Fruit fly (Drosophila melanogaster) whole organism, embryonic: ENCODE data around the gene CG15282.
A peak's percentile ranks its signal among the peaks of the same experiment; 100 is the strongest.

Experiments used
- CG10543 ChIP-seq: fragments of 200-800 bp; sonication (Bioruptor generic); optimal IDR thresholded peaks from 3 replicates; lab custom pipeline; 2017; ENCODE audit warnings: missing biosample characterization, mild to moderate bottlenecking, missing genetic modification characterization, moderate library complexity
- CG10959 ChIP-seq: fragments of 200-800 bp; sonication (Bioruptor generic); IDR thresholded peaks from 2 replicates; pipeline ENCODE4 v1.3.6; 2022; ENCODE audit warnings: missing biosample characterization, missing genetic modification characterization
- CG11696 ChIP-seq: fragments of 200-800 bp; sonication (Bioruptor generic); IDR thresholded peaks from 2 replicates; pipeline ENCODE4 v1.3.6; 2022; ENCODE audit warnings: missing biosample characterization, missing genetic modification characterization
- CG12299 ChIP-seq: fragments of 200-800 bp; sonication (Bioruptor generic); optimal IDR thresholded peaks from 2 replicates; lab custom pipeline; 2018; ENCODE audit warnings: missing biosample characterization, mild to moderate bottlenecking, missing genetic modification characterization
- CG12744 ChIP-seq: fragments of 200-800 bp; sonication (Bioruptor generic); optimal IDR thresholded peaks from 2 replicates; lab custom pipeline; 2016; ENCODE audit warnings: missing biosample characterization, missing genetic modification characterization
- CG13123 ChIP-seq: fragments of 200-800 bp; sonication (Bioruptor generic); optimal IDR thresholded peaks from 2 replicates; lab custom pipeline; 2016; ENCODE audit warnings: missing biosample characterization, missing genetic modification characterization
- CG15073 ChIP-seq: fragments of 200-800 bp; sonication (Bioruptor generic); optimal IDR thresholded peaks from 2 replicates; lab custom pipeline; 2016; ENCODE audit warnings: missing biosample characterization, missing genetic modification characterization
- CG1647 ChIP-seq: fragments of 200-800 bp; sonication (Bioruptor generic); optimal IDR thresholded peaks from 3 replicates; lab custom pipeline; 2016; ENCODE audit warnings: missing biosample characterization, missing genetic modification characterization
- CG17385 ChIP-seq: fragments of 200-800 bp; sonication (Bioruptor generic); optimal IDR thresholded peaks from 3 replicates; lab custom pipeline; 2018; ENCODE audit warnings: missing biosample characterization, mild to moderate bottlenecking, missing genetic modification characterization
- CG17802 ChIP-seq: fragments of 200-800 bp; sonication (Bioruptor generic); optimal IDR thresholded peaks from 2 replicates; lab custom pipeline; 2018; ENCODE audit warnings: missing biosample characterization, mild to moderate bottlenecking, missing genetic modification characterization, moderate library complexity
- CG18599 ChIP-seq: fragments of 200-800 bp; sonication (Bioruptor generic); optimal IDR thresholded peaks from 3 replicates; lab custom pipeline; 2017; ENCODE audit warnings: missing biosample characterization, missing genetic modification characterization, mild to moderate bottlenecking, moderate library complexity, missing genetic modification reagents
- CG2889 ChIP-seq: fragments of 200-800 bp; sonication (Bioruptor generic); IDR thresholded peaks from 3 replicates; pipeline ENCODE4 v1.3.6; 2022; ENCODE audit warnings: missing biosample characterization, missing genetic modification characterization
- CG31365 ChIP-seq: fragments of 200-800 bp; sonication (Bioruptor generic); optimal IDR thresholded peaks from 2 replicates; lab custom pipeline; 2018; ENCODE audit warnings: missing biosample characterization, mild to moderate bottlenecking, missing genetic modification characterization
- CG34422 ChIP-seq: fragments of 200-800 bp; sonication (Bioruptor generic); IDR thresholded peaks from 3 replicates; pipeline ENCODE4 v1.3.6; 2022; ENCODE audit warnings: missing biosample characterization, missing genetic modification characterization
- CG3838 ChIP-seq: fragments of 200-800 bp; sonication (Bioruptor generic); optimal IDR thresholded peaks from 3 replicates; lab custom pipeline; 2016; ENCODE audit warnings: missing biosample characterization, missing genetic modification characterization
- CG4360 ChIP-seq: fragments of 200-800 bp; sonication (Bioruptor generic); IDR thresholded peaks from 2 replicates; pipeline ENCODE4 v1.3.6; 2022; ENCODE audit warnings: missing biosample characterization, missing genetic modification characterization
- CG5245 ChIP-seq: fragments of 200-800 bp; sonication (Bioruptor generic); optimal IDR thresholded peaks from 3 replicates; lab custom pipeline; 2016; ENCODE audit warnings: missing biosample characterization, missing genetic modification characterization
- CG6689 ChIP-seq: fragments of 200-800 bp; sonication (Bioruptor generic); IDR thresholded peaks from 2 replicates; pipeline ENCODE4 v1.3.6; 2022; ENCODE audit warnings: missing biosample characterization, missing genetic modification characterization
- CG7556 ChIP-seq: fragments of 200-800 bp; sonication (Bioruptor generic); optimal IDR thresholded peaks from 2 replicates; lab custom pipeline; 2017; ENCODE audit warnings: missing biosample characterization, mild to moderate bottlenecking, missing genetic modification characterization
- CG9437 ChIP-seq: fragments of 200-800 bp; sonication (Bioruptor generic); optimal IDR thresholded peaks from 2 replicates; lab custom pipeline; 2018; ENCODE audit warnings: missing biosample characterization, mild to moderate bottlenecking, missing genetic modification characterization
- CTCF ChIP-seq: fragments of 200-800 bp; sonication (Bioruptor generic); optimal IDR thresholded peaks from 2 replicates; lab custom pipeline; 2017; ENCODE audit warnings: missing biosample characterization, mild to moderate bottlenecking, missing genetic modification characterization, moderate library complexity
- Camta ChIP-seq: fragments of 200-800 bp; sonication (Bioruptor generic); optimal IDR thresholded peaks from 2 replicates; lab custom pipeline; 2016; ENCODE audit warnings: missing biosample characterization, missing genetic modification characterization
- CkIIα-i1 ChIP-seq: fragments of 200-800 bp; sonication (Bioruptor generic); IDR thresholded peaks from 2 replicates; pipeline ENCODE4 v1.3.6; 2022; ENCODE audit warnings: missing biosample characterization, missing genetic modification characterization
- CrebB ChIP-seq: fragments of 200-800 bp; sonication (Bioruptor generic); optimal IDR thresholded peaks from 3 replicates; lab custom pipeline; 2018; ENCODE audit warnings: missing biosample characterization, mild to moderate bottlenecking, missing genetic modification characterization
- Dbx ChIP-seq: fragments of 200-800 bp; sonication (Bioruptor generic); IDR thresholded peaks from 3 replicates; pipeline ENCODE4 v1.3.6; 2022; ENCODE audit warnings: missing biosample characterization, missing genetic modification characterization
- E2f1 ChIP-seq: fragments of 200-800 bp; sonication (Bioruptor generic); IDR thresholded peaks from 2 replicates; pipeline ENCODE4 v1.3.6; 2022; ENCODE audit warnings: missing biosample characterization, missing genetic modification characterization
- HLH54F ChIP-seq: fragments of 200-800 bp; sonication (Bioruptor generic); optimal IDR thresholded peaks from 3 replicates; lab custom pipeline; 2016; ENCODE audit warnings: missing biosample characterization, missing genetic modification characterization
- Med ChIP-seq: fragments of 200-800 bp; sonication (Bioruptor generic); peaks from one replicate; lab custom pipeline; 2016; ENCODE audit warnings: missing biosample characterization, missing genetic modification characterization, mild to moderate bottlenecking, inconsistent platforms, moderate library complexity
- PHDP ChIP-seq: fragments of 200-800 bp; sonication (Bioruptor generic); optimal IDR thresholded peaks from 3 replicates; lab custom pipeline; 2018; ENCODE audit warnings: missing biosample characterization, mild to moderate bottlenecking, missing genetic modification characterization, moderate library complexity
- Poxn ChIP-seq: fragments of 200-800 bp; sonication (Bioruptor generic); IDR thresholded peaks from 2 replicates; pipeline ENCODE4 v1.3.6; 2022; ENCODE audit warnings: missing biosample characterization, missing genetic modification characterization
- Sry-δ ChIP-seq: fragments of 200-800 bp; sonication (Bioruptor generic); optimal IDR thresholded peaks from 2 replicates; lab custom pipeline; 2016; ENCODE audit warnings: missing biosample characterization, missing genetic modification characterization
- ac ChIP-seq: fragments of 200-800 bp; sonication (Bioruptor generic); optimal IDR thresholded peaks from 3 replicates; lab custom pipeline; 2017; ENCODE audit warnings: missing biosample characterization, mild to moderate bottlenecking, missing genetic modification characterization
- amos ChIP-seq: fragments of 200-800 bp; sonication (Bioruptor generic); IDR thresholded peaks from 2 replicates; pipeline ENCODE4 v1.3.6; 2022; ENCODE audit warnings: missing biosample characterization, missing genetic modification characterization; ENCODE audit not compliant: partially characterized antibody
- crp ChIP-seq, 2 experiments: fragments of 200-800 bp; sonication (Bioruptor generic); optimal IDR thresholded peaks; 2 replicates in 1 of 2; 3 replicates in 1 of 2; lab custom pipeline; 2017; ENCODE audit warnings: missing biosample characterization in 2 of 2, missing genetic modification characterization in 2 of 2, mild to moderate bottlenecking in 1 of 2, moderate library complexity in 1 of 2
- dmrt11E ChIP-seq: fragments of 200-800 bp; sonication (Bioruptor generic); optimal IDR thresholded peaks from 3 replicates; lab custom pipeline; 2018; ENCODE audit warnings: missing biosample characterization, mild to moderate bottlenecking, missing genetic modification characterization, moderate library complexity
- dmrt99B ChIP-seq: fragments of 200-800 bp; sonication (Bioruptor generic); optimal IDR thresholded peaks from 2 replicates; lab custom pipeline; 2018; ENCODE audit warnings: missing biosample characterization, mild to moderate bottlenecking, missing genetic modification characterization, moderate library complexity
- emc ChIP-seq: fragments of 200-800 bp; sonication (Bioruptor generic); optimal IDR thresholded peaks from 2 replicates; lab custom pipeline; 2016; ENCODE audit warnings: missing biosample characterization, missing genetic modification characterization
- ewg ChIP-seq: fragments of 200-800 bp; sonication (Bioruptor generic); optimal IDR thresholded peaks from 3 replicates; lab custom pipeline; 2017; ENCODE audit warnings: mild to moderate bottlenecking, missing biosample characterization, missing genetic modification reagents, missing genetic modification characterization
- gsb-n ChIP-seq: fragments of 200-800 bp; sonication (Bioruptor generic); optimal IDR thresholded peaks from 3 replicates; lab custom pipeline; 2018; ENCODE audit warnings: missing biosample characterization, mild to moderate bottlenecking, missing genetic modification characterization
- hbn ChIP-seq: fragments of 200-800 bp; sonication (Bioruptor generic); IDR thresholded peaks from 2 replicates; pipeline ENCODE4 v1.3.6; 2022; ENCODE audit warnings: missing biosample characterization, missing genetic modification characterization; ENCODE audit not compliant: partially characterized antibody
- knrl ChIP-seq: fragments of 200-800 bp; sonication (Bioruptor generic); IDR thresholded peaks from 3 replicates; pipeline ENCODE4 v1.3.6; 2022; ENCODE audit warnings: missing biosample characterization, missing genetic modification characterization; ENCODE audit not compliant: partially characterized antibody
- lilli ChIP-seq: fragments of 200-800 bp; sonication (Bioruptor generic); optimal IDR thresholded peaks from 3 replicates; lab custom pipeline; 2016; ENCODE audit warnings: missing biosample characterization, missing genetic modification characterization
- oc ChIP-seq: fragments of 200-800 bp; sonication (Bioruptor generic); optimal IDR thresholded peaks from 2 replicates; lab custom pipeline; 2018; ENCODE audit warnings: missing biosample characterization, mild to moderate bottlenecking, missing genetic modification characterization, moderate library complexity
- pfk ChIP-seq: fragments of 200-800 bp; sonication (Bioruptor generic); optimal IDR thresholded peaks from 2 replicates; lab custom pipeline; 2018; ENCODE audit warnings: missing biosample characterization, mild to moderate bottlenecking, missing genetic modification characterization, moderate library complexity
- phol ChIP-seq: fragments of 200-800 bp; sonication (Bioruptor generic); optimal IDR thresholded peaks from 3 replicates; lab custom pipeline; 2018; ENCODE audit warnings: missing biosample characterization, mild to moderate bottlenecking, missing genetic modification characterization, moderate library complexity
- sc ChIP-seq, 3 experiments: fragments of >200 bp in 2 of 3; fragments of 200-800 bp in 1 of 3; sonication (Bioruptor generic) in 1 of 3; optimal IDR thresholded peaks; 2 replicates in 2 of 3; 3 replicates in 1 of 3; lab custom pipeline; 2017; ENCODE audit warnings: mild to moderate bottlenecking in 1 of 3, missing biosample characterization in 1 of 3, missing genetic modification characterization in 1 of 3, missing genetic modification reagents in 1 of 3
- tgo ChIP-seq: fragments of 200-800 bp; sonication (Bioruptor generic); IDR thresholded peaks from 3 replicates; pipeline ENCODE4 v1.3.6; 2022; ENCODE audit warnings: missing biosample characterization, missing genetic modification characterization
- tll ChIP-seq, 2 experiments: fragments of 200-800 bp in 1 of 2; fragments of >200 bp in 1 of 2; sonication (Bioruptor generic) in 1 of 2; optimal IDR thresholded peaks; 2 replicates each; lab custom pipeline; 2017 to 2019; ENCODE audit warnings: missing biosample characterization in 2 of 2, missing genetic modification characterization in 2 of 2, mild to moderate bottlenecking in 1 of 2, moderate library complexity in 1 of 2
- tx ChIP-seq: fragments of 200-800 bp; sonication (Bioruptor generic); optimal IDR thresholded peaks from 2 replicates; lab custom pipeline; 2016; ENCODE audit warnings: missing biosample characterization, missing genetic modification characterization
- vnd ChIP-seq: fragments of 200-800 bp; sonication (Bioruptor generic); IDR thresholded peaks from 3 replicates; pipeline ENCODE4 v1.3.6; 2022; ENCODE audit warnings: missing biosample characterization, missing genetic modification characterization; ENCODE audit not compliant: partially characterized antibody

Gene CG15282

DNA sequence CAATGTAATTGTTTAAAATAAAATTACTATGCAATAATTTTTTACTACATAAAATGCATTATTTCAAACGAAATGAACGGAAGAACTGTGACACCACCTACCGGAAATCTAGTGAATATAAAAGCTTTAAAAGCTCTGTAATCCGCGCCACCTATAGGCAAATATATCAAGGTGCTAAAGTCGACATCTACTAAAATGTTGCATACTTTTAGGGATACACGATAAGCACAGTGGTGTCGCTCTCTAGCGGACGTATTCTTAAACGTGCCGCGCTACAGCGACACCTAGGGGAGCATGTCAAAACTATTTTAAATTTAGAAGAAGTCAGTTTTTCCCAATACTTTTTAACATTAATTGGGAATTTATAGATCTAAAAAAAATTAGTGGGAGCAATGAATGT, 6.1 kb upstream of the CG15282 start (continued):
- peak; percentile 71; the same call in 1 of the 3 replicates for TF ChIP-seq CG34422
- TF ChIP-seq CG31365 (tag; lab: Kevin White, UChicago) = peak; percentile 66
- peak; percentile 76 for TF ChIP-seq lilli
- TF ChIP-seq CG17385 (GFP tag; lab: Kevin White, UChicago) = no peak
- peak; percentile 61 for TF ChIP-seq dmrt11E (tag; lab: Kevin White, UChicago)
- TF ChIP-seq CG13123 (GFP tag; lab: Kevin White, UChicago) = peak; percentile 78
- peak; percentile 49 for TF ChIP-seq HLH54F (GFP tag; lab: Kevin White, UChicago)
- TF ChIP-seq CG9437 (GFP tag; lab: Kevin White, UChicago) = no peak
- no peak for TF ChIP-seq Poxn (GFP tag; lab: Robert Waterston, UW)
- no peak for TF ChIP-seq sc (optimal IDR thresholded peaks at IDR 0.05; lab: Kevin White, UChicago)
- TF ChIP-seq sc (GFP tag; optimal IDR thresholded peaks at IDR 0.05; lab: Kevin White, UChicago) = no peak
- TF ChIP-seq CG7556 (GFP tag; lab: Kevin White, UChicago) = peak; percentile 14
- no peak for TF ChIP-seq CG12299 (tag; lab: Kevin White, UChicago)
- peak; percentile 85 for TF ChIP-seq Camta (GFP tag; lab: Kevin White, UChicago)
- TF ChIP-seq tll (GFP tag; optimal IDR thresholded peaks at IDR 0.05; lab: Kevin White, UChicago) = peak in 1 of 2 experiments; percentile 37
- TF ChIP-seq Dbx (GFP tag; lab: Robert Waterston, UW) = peak; percentile 74; the same call in 2 of the 3 replicates
- TF ChIP-seq CG4360 (GFP tag; lab: Robert Waterston, UW) = peak; percentile 31; the same call in 1 of the 2 replicates
- peak; percentile 46 for TF ChIP-seq gsb-n (tag; lab: Kevin White, UChicago)
- peak; percentile 85 for TF ChIP-seq CG12744 (GFP tag; lab: Kevin White, UChicago)
- 0 out of 2 replicates have a peak, but pooled peaks have one; percentile 28 for TF ChIP-seq CG11696
- peak; percentile 50 for TF ChIP-seq Sry-δ
- TF ChIP-seq phol (tag; lab: Kevin White, UChicago) = peak; percentile 55
- peak; percentile 66 for TF ChIP-seq CG6689 (GFP tag; lab: Robert Waterston, UW)
- TF ChIP-seq crp (GFP tag; optimal IDR thresholded peaks at IDR 0.05; lab: Kevin White, UChicago) = no peak
- TF ChIP-seq CrebB (tag; lab: Kevin White, UChicago) = peak; percentile 11
- TF ChIP-seq knrl (GFP tag; lab: Robert Waterston, UW) = peak; percentile 37; the same call in 1 of the 3 replicates
- no peak for TF ChIP-seq CkIIα-i1 (GFP tag; lab: Robert Waterston, UW)
- no peak for TF ChIP-seq CG3838 (GFP tag; lab: Kevin White, UChicago)
- peak; percentile 27 for TF ChIP-seq PHDP (tag; lab: Kevin White, UChicago)
- TF ChIP-seq Med (GFP tag; lab: Kevin White, UChicago) = peak; percentile 97
- TF ChIP-seq E2f1 (GFP tag; lab: Robert Waterston, UW) = peak; percentile 68
- no peak for TF ChIP-seq hbn (GFP tag; lab: Robert Waterston, UW)
- no peak for TF ChIP-seq vnd (GFP tag; lab: Robert Waterston, UW)
- TF ChIP-seq CG15073 (GFP tag; lab: Kevin White, UChicago) = peak; percentile 21
- TF ChIP-seq oc = peak; percentile 13
- peak; percentile 23 for TF ChIP-seq ewg
- peak; percentile 45 for TF ChIP-seq CG17802 (tag; lab: Kevin White, UChicago)
- TF ChIP-seq dmrt99B = peak; percentile 66
- peak; percentile 81 for TF ChIP-seq CG10959
- peak; percentile 39 for TF ChIP-seq pfk (GFP tag; lab: Kevin White, UChicago)
- TF ChIP-seq tgo (GFP tag; lab: Robert Waterston, UW) = peak; percentile 68
- TF ChIP-seq tx (GFP tag; lab: Kevin White, UChicago) = peak; percentile 39
- TF ChIP-seq CTCF (GFP tag; lab: Kevin White, UChicago) = peak; percentile 100
- peak; percentile 68 for TF ChIP-seq emc (GFP tag; lab: Kevin White, UChicago)
- TF ChIP-seq CG2889 = no peak
- TF ChIP-seq amos (GFP tag; lab: Robert Waterston, UW) = no peak; the same call in 1 of the 2 replicates
- TF ChIP-seq CG10543 (GFP tag; lab: Kevin White, UChicago) = no peak
- peak; percentile 52 for TF ChIP-seq CG1647 (GFP tag; lab: Kevin White, UChicago)
- peak; percentile 51 for TF ChIP-seq CG18599
- TF ChIP-seq CG5245 (GFP tag; lab: Kevin White, UChicago) = peak; percentile 94
- no peak for TF ChIP-seq ac (GFP tag; lab: Kevin White, UChicago)
